Fruit fly (Drosophila melanogaster) whole organism, embryonic: Measurements from ENCODE around the gene CG42538.

Experiments
- CG10366 ChIP-seq: fragments of 200-800 bp; sonication (Bioruptor generic); IDR thresholded peaks from 2 replicates; pipeline ENCODE4 v1.3.6; 2022; ENCODE audit warnings: missing biosample characterization, missing genetic modification characterization
- CG11560 ChIP-seq: fragments of 200-800 bp; sonication (Bioruptor generic); IDR thresholded peaks from 3 replicates; pipeline ENCODE4 v1.3.6; 2022; ENCODE audit warnings: missing biosample characterization, missing genetic modification characterization
- CG12299 ChIP-seq: fragments of 200-800 bp; sonication (Bioruptor generic); optimal IDR thresholded peaks from 2 replicates; lab custom pipeline; 2018; ENCODE audit warnings: missing biosample characterization, mild to moderate bottlenecking, missing genetic modification characterization
- CG14965 ChIP-seq: fragments of 200-800 bp; sonication (Bioruptor generic); optimal IDR thresholded peaks from 2 replicates; lab custom pipeline; 2016; ENCODE audit warnings: missing biosample characterization, missing genetic modification characterization, borderline replicate concordance
- CG15601 ChIP-seq: fragments of 200-800 bp; sonication (Bioruptor generic); optimal IDR thresholded peaks from 3 replicates; lab custom pipeline; 2019; ENCODE audit warnings: missing biosample characterization, mild to moderate bottlenecking, missing genetic modification characterization, moderate library complexity
- CG15696 ChIP-seq: fragments of 200-800 bp; sonication (Bioruptor generic); optimal IDR thresholded peaks from 2 replicates; lab custom pipeline; 2019; ENCODE audit warnings: missing biosample characterization, mild to moderate bottlenecking, missing genetic modification characterization, moderate library complexity
- CG17186 ChIP-seq: fragments of 200-800 bp; sonication (Bioruptor generic); optimal IDR thresholded peaks from 3 replicates; lab custom pipeline; 2017; ENCODE audit warnings: missing biosample characterization, missing genetic modification reagents, missing genetic modification characterization
- CG18599 ChIP-seq: fragments of 200-800 bp; sonication (Bioruptor generic); optimal IDR thresholded peaks from 3 replicates; lab custom pipeline; 2017; ENCODE audit warnings: missing biosample characterization, missing genetic modification characterization, mild to moderate bottlenecking, moderate library complexity, missing genetic modification reagents
- CG2120 ChIP-seq: fragments of 200-800 bp; sonication (Bioruptor generic); optimal IDR thresholded peaks from 3 replicates; lab custom pipeline; 2016; ENCODE audit warnings: missing biosample characterization, missing genetic modification characterization
- CG2875 ChIP-seq: fragments of 200-800 bp; sonication (Bioruptor generic); optimal IDR thresholded peaks from 2 replicates; lab custom pipeline; 2017; ENCODE audit warnings: missing biosample characterization, mild to moderate bottlenecking, missing genetic modification characterization, missing genetic modification reagents
- CG32532 ChIP-seq: fragments of 200-800 bp; sonication (Bioruptor generic); IDR thresholded peaks from 2 replicates; pipeline ENCODE4 v1.3.6; 2022; ENCODE audit warnings: missing biosample characterization, missing genetic modification characterization
- CG33557 ChIP-seq: fragments of 200-800 bp; sonication (Bioruptor generic); optimal IDR thresholded peaks from 2 replicates; lab custom pipeline; 2019; ENCODE audit warnings: missing biosample characterization, mild to moderate bottlenecking, missing genetic modification characterization, moderate library complexity
- CG34376 ChIP-seq: fragments of 200-800 bp; sonication (Bioruptor generic); optimal IDR thresholded peaks from 2 replicates; lab custom pipeline; 2018; ENCODE audit warnings: missing biosample characterization, mild to moderate bottlenecking, missing genetic modification characterization
- CG3838 ChIP-seq: fragments of 200-800 bp; sonication (Bioruptor generic); optimal IDR thresholded peaks from 3 replicates; lab custom pipeline; 2016; ENCODE audit warnings: missing biosample characterization, missing genetic modification characterization
- CG4282 ChIP-seq: fragments of 200-800 bp; sonication (Bioruptor generic); optimal IDR thresholded peaks from 2 replicates; lab custom pipeline; 2016; ENCODE audit warnings: missing biosample characterization, missing genetic modification characterization
- CG6272 ChIP-seq: fragments of 200-800 bp; sonication (Bioruptor generic); IDR thresholded peaks from 2 replicates; pipeline ENCODE4 v1.3.6; 2022; ENCODE audit warnings: missing biosample characterization, missing genetic modification characterization
- CG8359 ChIP-seq: fragments of 200-800 bp; sonication (Bioruptor generic); optimal IDR thresholded peaks from 2 replicates; lab custom pipeline; 2017; ENCODE audit warnings: missing biosample characterization, mild to moderate bottlenecking, missing genetic modification characterization, borderline replicate concordance
- CHES-1-like ChIP-seq: fragments of 200-800 bp; sonication (Bioruptor generic); optimal IDR thresholded peaks from 2 replicates; lab custom pipeline; 2016; ENCODE audit warnings: missing biosample characterization, missing genetic modification characterization
- Chrac-16 ChIP-seq: fragments of 200-800 bp; sonication (Bioruptor generic); optimal IDR thresholded peaks from 3 replicates; lab custom pipeline; 2016; ENCODE audit warnings: missing biosample characterization, missing genetic modification characterization
- Eip74EF ChIP-seq, 2 experiments: fragments of 200-800 bp in 1 of 2; fragments of >200 bp in 1 of 2; sonication (Bioruptor generic) in 1 of 2; optimal IDR thresholded peaks; 2 replicates each; lab custom pipeline; 2017 to 2019; ENCODE audit warnings: missing biosample characterization in 2 of 2, missing genetic modification characterization in 2 of 2, mild to moderate bottlenecking in 1 of 2, moderate library complexity in 1 of 2
- Hr78 ChIP-seq, 2 experiments: fragments of 200-800 bp in 1 of 2; fragments of >200 bp in 1 of 2; sonication (Bioruptor generic) in 1 of 2; optimal IDR thresholded peaks; 2 replicates each; lab custom pipeline; 2017 to 2019; ENCODE audit warnings: missing biosample characterization in 2 of 2, missing genetic modification characterization in 2 of 2, mild to moderate bottlenecking in 1 of 2, moderate library complexity in 1 of 2
- NK7.1 ChIP-seq: fragments of 200-800 bp; sonication (Bioruptor generic); optimal IDR thresholded peaks from 3 replicates; lab custom pipeline; 2016; ENCODE audit warnings: missing biosample characterization, missing genetic modification characterization
- Nf-YC ChIP-seq: fragments of 200-800 bp; optimal IDR thresholded peaks from 3 replicates; lab custom pipeline; 2019; ENCODE audit warnings: missing biosample characterization, mild to moderate bottlenecking, missing genetic modification characterization, moderate library complexity
- Optix ChIP-seq: fragments of 200-800 bp; sonication (Bioruptor generic); IDR thresholded peaks from 3 replicates; pipeline ENCODE4 v1.3.6; 2022; ENCODE audit warnings: missing biosample characterization, missing genetic modification characterization
- Pdp1 ChIP-seq, 2 experiments: fragments of 200-800 bp; sonication (Bioruptor generic); optimal IDR thresholded peaks; 3 replicates each; lab custom pipeline; 2016; ENCODE audit warnings: missing biosample characterization in 2 of 2, missing genetic modification characterization in 2 of 2, mild to moderate bottlenecking in 1 of 2, moderate library complexity in 1 of 2
- amos ChIP-seq: fragments of 200-800 bp; sonication (Bioruptor generic); IDR thresholded peaks from 2 replicates; pipeline ENCODE4 v1.3.6; 2022; ENCODE audit warnings: missing biosample characterization, missing genetic modification characterization; ENCODE audit not compliant: partially characterized antibody
- aop ChIP-seq: fragments of 200-800 bp; sonication (Bioruptor generic); IDR thresholded peaks from 2 replicates; pipeline ENCODE4 v1.3.6; 2022; ENCODE audit warnings: missing biosample characterization, missing genetic modification characterization
- btn ChIP-seq: fragments of 200-800 bp; sonication (Bioruptor generic); optimal IDR thresholded peaks from 2 replicates; lab custom pipeline; 2016; ENCODE audit warnings: missing biosample characterization, missing genetic modification characterization
- chm ChIP-seq: fragments of 200-800 bp; sonication (Bioruptor generic); IDR thresholded peaks from 2 replicates; pipeline ENCODE4 v1.3.6; 2022; ENCODE audit warnings: missing biosample characterization, missing genetic modification characterization
- chn ChIP-seq: fragments of 200-800 bp; sonication (Bioruptor generic); optimal IDR thresholded peaks from 2 replicates; lab custom pipeline; 2016; ENCODE audit warnings: missing biosample characterization, missing genetic modification characterization
- ci ChIP-seq: fragments of 200-800 bp; sonication (Bioruptor generic); IDR thresholded peaks from 3 replicates; pipeline ENCODE4 v1.3.6; 2022; ENCODE audit warnings: missing biosample characterization, missing genetic modification characterization
- crp ChIP-seq, 2 experiments: fragments of 200-800 bp; sonication (Bioruptor generic); optimal IDR thresholded peaks; 2 replicates in 1 of 2; 3 replicates in 1 of 2; lab custom pipeline; 2017; ENCODE audit warnings: missing biosample characterization in 2 of 2, missing genetic modification characterization in 2 of 2, mild to moderate bottlenecking in 1 of 2, moderate library complexity in 1 of 2
- da ChIP-seq: fragments of 200-800 bp; sonication (Bioruptor generic); optimal IDR thresholded peaks from 2 replicates; lab custom pipeline; 2016; ENCODE audit warnings: missing biosample characterization, missing genetic modification characterization
- dpn ChIP-seq, 2 experiments: fragments of 200-800 bp; sonication (Bioruptor generic); optimal IDR thresholded peaks; 3 replicates each; lab custom pipeline; 2016; ENCODE audit warnings: missing biosample characterization in 2 of 2, missing genetic modification characterization in 2 of 2
- en ChIP-seq: fragments of 200-800 bp; sonication (Bioruptor generic); optimal IDR thresholded peaks from 2 replicates; lab custom pipeline; 2016; ENCODE audit warnings: missing biosample characterization, missing genetic modification characterization
- eyg ChIP-seq: fragments of 200-800 bp; sonication (Bioruptor generic); optimal IDR thresholded peaks from 3 replicates; lab custom pipeline; 2016; ENCODE audit warnings: missing biosample characterization, missing genetic modification characterization
- ftz-f1 ChIP-seq: fragments of 200-800 bp; sonication (Bioruptor generic); optimal IDR thresholded peaks from 2 replicates; lab custom pipeline; 2016; ENCODE audit warnings: missing biosample characterization, missing genetic modification characterization
- gce ChIP-seq: fragments of 200-800 bp; sonication (Bioruptor generic); IDR thresholded peaks from 3 replicates; pipeline ENCODE4 v1.3.6; 2022; ENCODE audit warnings: missing biosample characterization, missing genetic modification characterization
- ham ChIP-seq: fragments of 200-800 bp; sonication (Bioruptor generic); IDR thresholded peaks from 2 replicates; pipeline ENCODE4 v1.3.6; 2022; ENCODE audit warnings: missing biosample characterization, missing genetic modification characterization
- kah ChIP-seq: fragments of 200-800 bp; sonication (Bioruptor generic); optimal IDR thresholded peaks from 2 replicates; lab custom pipeline; 2018; ENCODE audit warnings: missing biosample characterization, mild to moderate bottlenecking, missing genetic modification characterization
- mld ChIP-seq: fragments of 200-800 bp; sonication (Bioruptor generic); IDR thresholded peaks from 3 replicates; pipeline ENCODE4 v1.3.6; 2022; ENCODE audit warnings: missing biosample characterization, missing genetic modification characterization; ENCODE audit not compliant: partially characterized antibody
- oc ChIP-seq: fragments of 200-800 bp; sonication (Bioruptor generic); optimal IDR thresholded peaks from 2 replicates; lab custom pipeline; 2018; ENCODE audit warnings: missing biosample characterization, mild to moderate bottlenecking, missing genetic modification characterization, moderate library complexity
- phol ChIP-seq: fragments of 200-800 bp; sonication (Bioruptor generic); optimal IDR thresholded peaks from 3 replicates; lab custom pipeline; 2018; ENCODE audit warnings: missing biosample characterization, mild to moderate bottlenecking, missing genetic modification characterization, moderate library complexity
- pita ChIP-seq: fragments of 200-800 bp; sonication (Bioruptor generic); optimal IDR thresholded peaks from 2 replicates; lab custom pipeline; 2017; ENCODE audit warnings: missing biosample characterization, mild to moderate bottlenecking, missing genetic modification characterization
- pum ChIP-seq: fragments of 200-800 bp; sonication (Bioruptor generic); optimal IDR thresholded peaks from 2 replicates; lab custom pipeline; 2016; ENCODE audit warnings: missing biosample characterization, missing genetic modification characterization
- pzg ChIP-seq: fragments of 200-800 bp; sonication (Bioruptor generic); optimal IDR thresholded peaks from 3 replicates; lab custom pipeline; 2018; ENCODE audit warnings: missing biosample characterization, mild to moderate bottlenecking, missing genetic modification characterization, moderate library complexity
- slbo ChIP-seq: fragments of 200-800 bp; sonication (Bioruptor generic); IDR thresholded peaks from 2 replicates; pipeline ENCODE4 v1.3.6; 2022; ENCODE audit warnings: missing biosample characterization, missing genetic modification characterization
- so ChIP-seq: fragments of 200-800 bp; sonication (Bioruptor generic); IDR thresholded peaks from 3 replicates; pipeline ENCODE4 v1.3.6; 2022; ENCODE audit warnings: missing biosample characterization, missing genetic modification characterization
- wor ChIP-seq: fragments of 200-800 bp; sonication (Bioruptor generic); IDR thresholded peaks from 2 replicates; pipeline ENCODE4 v1.3.6; 2022; ENCODE audit warnings: missing biosample characterization, missing genetic modification characterization

The CG42538 gene

dm6 chr3L:16046387-16047066 lies 12.2 kb downstream of the CG42538 start:
- TF ChIP-seq CG12299 (tag; lab: Kevin White, UChicago): peak; percentile 47
- no peak for TF ChIP-seq CG11560 (tag; lab: Robert Waterston, UW)
- no peak for TF ChIP-seq crp (GFP tag; optimal IDR thresholded peaks at IDR 0.05; lab: Kevin White, UChicago)
- TF ChIP-seq phol (tag; lab: Kevin White, UChicago): no peak
- TF ChIP-seq en: no peak
- TF ChIP-seq chn: no peak
- TF ChIP-seq da (GFP tag; lab: Kevin White, UChicago): no peak
- TF ChIP-seq CG2120: no peak
- no peak for TF ChIP-seq Pdp1 (GFP tag; optimal IDR thresholded peaks at IDR 0.05; lab: Kevin White, UChicago)
- peak; percentile 66; the same call in 1 of the 3 replicates for TF ChIP-seq gce (GFP tag; lab: Robert Waterston, UW)
- peak; percentile 81 for TF ChIP-seq oc
- TF ChIP-seq Eip74EF (GFP tag; optimal IDR thresholded peaks at IDR 0.05; lab: Kevin White, UChicago): no peak
- no peak for TF ChIP-seq pita (GFP tag; lab: Kevin White, UChicago)
- peak; percentile 24; the same call in 1 of the 3 replicates for TF ChIP-seq so
- no peak for TF ChIP-seq dpn (GFP tag; optimal IDR thresholded peaks at IDR 0.05; lab: Kevin White, UChicago)
- peak; percentile 5 for TF ChIP-seq CG2875
- no peak for TF ChIP-seq CG3838 (GFP tag; lab: Kevin White, UChicago)
- TF ChIP-seq CG4282 (GFP tag; lab: Kevin White, UChicago): no peak
- TF ChIP-seq NK7.1 (GFP tag; lab: Kevin White, UChicago): no peak
- no peak; the same call in 1 of the 2 replicates for TF ChIP-seq aop
- TF ChIP-seq kah (GFP tag; lab: Kevin White, UChicago): no peak
- TF ChIP-seq mld (GFP tag; lab: Robert Waterston, UW): no peak
- TF ChIP-seq pum (GFP tag; lab: Kevin White, UChicago): no peak
- TF ChIP-seq slbo (GFP tag; lab: Robert Waterston, UW): no peak
- no peak for TF ChIP-seq CG6272 (GFP tag; lab: Robert Waterston, UW)
- TF ChIP-seq Nf-YC (tag; lab: Kevin White, UChicago): peak; percentile 4
- TF ChIP-seq Hr78 (GFP tag; optimal IDR thresholded peaks at IDR 0.05; lab: Kevin White, UChicago): no peak
- TF ChIP-seq CG14965 (GFP tag; lab: Kevin White, UChicago): no peak
- TF ChIP-seq pzg (GFP tag; lab: Kevin White, UChicago): no peak
- TF ChIP-seq chm (GFP tag; lab: Robert Waterston, UW): peak; percentile 92
- no peak for TF ChIP-seq CG15696
- TF ChIP-seq CG18599 (GFP tag; lab: Kevin White, UChicago): peak; percentile 37
- TF ChIP-seq CG33557 (GFP tag; lab: Kevin White, UChicago): no peak
- no peak for TF ChIP-seq CG8359
- peak; percentile 44; the same call in 1 of the 2 replicates for TF ChIP-seq CG32532
- TF ChIP-seq eyg: no peak
- TF ChIP-seq CG10366: no peak
- TF ChIP-seq amos (GFP tag; lab: Robert Waterston, UW): peak; percentile 44; the same call in 1 of the 2 replicates
- no peak for TF ChIP-seq btn (GFP tag; lab: Kevin White, UChicago)
- no peak for TF ChIP-seq Optix (GFP tag; lab: Robert Waterston, UW)
- TF ChIP-seq wor (GFP tag; lab: Robert Waterston, UW): no peak
- TF ChIP-seq ftz-f1 (GFP tag; lab: Kevin White, UChicago): peak; percentile 75
- TF ChIP-seq CG15601 (tag; lab: Kevin White, UChicago): peak; percentile 28
- peak; percentile 85 for TF ChIP-seq CG34376 (GFP tag; lab: Kevin White, UChicago)
- TF ChIP-seq CG17186 (GFP tag; lab: Kevin White, UChicago): no peak
- no peak for TF ChIP-seq CHES-1-like (GFP tag; lab: Kevin White, UChicago)
- TF ChIP-seq Chrac-16: no peak
- TF ChIP-seq ham: no peak
- TF ChIP-seq ci: peak; percentile 69; the same call in 1 of the 3 replicates
